Fruit fly (Drosophila melanogaster): ENCODE data around the gene CG31457.

Gene CG31457

DNA sequence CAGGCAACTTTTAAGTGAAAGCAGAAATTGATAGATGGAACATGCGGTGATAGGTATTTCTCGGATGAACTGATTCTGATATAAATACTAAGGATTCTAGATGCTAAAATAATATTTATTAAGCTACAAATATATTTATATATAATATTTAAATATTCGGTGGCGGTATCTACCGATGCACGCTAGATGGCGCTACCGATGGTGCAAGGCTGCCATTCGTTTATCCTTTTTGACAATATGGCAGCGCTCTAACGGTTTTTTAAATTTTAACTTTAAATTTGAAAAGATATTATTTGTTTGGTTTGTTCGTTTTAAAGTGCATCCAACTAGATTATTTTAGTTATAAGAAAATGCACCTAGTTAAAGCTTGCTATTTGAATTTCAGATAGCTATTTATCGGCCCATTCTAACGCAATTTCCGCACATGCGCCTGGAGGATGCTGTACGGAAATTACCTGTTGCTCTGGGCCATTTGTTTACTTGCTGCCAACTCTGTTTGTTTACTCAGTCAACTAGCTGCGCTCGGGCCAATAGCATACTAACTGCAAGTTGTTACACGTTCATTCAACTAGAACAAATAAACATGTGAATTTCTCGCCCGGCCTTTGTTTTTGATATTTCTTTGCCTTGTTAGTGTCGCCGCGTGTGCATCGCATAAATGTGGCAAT lies 31.6 kb upstream of the CG31457 start, which contains the start of gene VhaAC39-2 (continued):
- TF ChIP-seq ssp (GFP tag; IDR thresholded peaks at IDR 0.05) (no peak), CG2202 (tag; optimal IDR thresholded peaks at IDR 0.05) (no peak), nerfin-1 (tag; optimal IDR thresholded peaks at IDR 0.05) (no peak), tin (GFP tag; optimal IDR thresholded peaks at IDR 0.05) (no peak), run (tag; optimal IDR thresholded peaks at IDR 0.05) (no peak), pita (GFP tag; optimal IDR thresholded peaks at IDR 0.05) (peak; percentile 9), kah (GFP tag; optimal IDR thresholded peaks at IDR 0.05) (no peak), lbe (GFP tag; optimal IDR thresholded peaks at IDR 0.05) (no peak), Med (GFP tag) (no peak), Jarid2 (GFP tag; optimal IDR thresholded peaks at IDR 0.05) (peak; percentile 12), exex (tag; optimal IDR thresholded peaks at IDR 0.05) (no peak), pan (optimal IDR thresholded peaks at IDR 0.05) (no peak), pan (GFP tag; optimal IDR thresholded peaks at IDR 0.05 in 1 of 2, IDR thresholded peaks at IDR 0.05 in 1 of 2) (no peak), Hmr (GFP tag; optimal IDR thresholded peaks at IDR 0.05) (peak; percentile 24), salm (tag; optimal IDR thresholded peaks at IDR 0.05) (no peak), CG11695 (GFP tag; IDR thresholded peaks at IDR 0.05) (no peak), gfzf (GFP tag; optimal IDR thresholded peaks at IDR 0.05) (no peak), aop (GFP tag; IDR thresholded peaks at IDR 0.05) (no peak), pum (GFP tag; optimal IDR thresholded peaks at IDR 0.05) (no peak), Rx (GFP tag; IDR thresholded peaks at IDR 0.05) (no peak), CG10209 (GFP tag; optimal IDR thresholded peaks at IDR 0.05) (no peak), dmrt99B (tag; optimal IDR thresholded peaks at IDR 0.05) (no peak), Dek (tag; optimal IDR thresholded peaks at IDR 0.05) (no peak), Dip3 (GFP tag; optimal IDR thresholded peaks at IDR 0.05) (no peak), CG16813 (GFP tag; IDR thresholded peaks at IDR 0.05; ENCODE audit: partially characterized antibody) (no peak), gce (GFP tag; IDR thresholded peaks at IDR 0.05) (no peak), her (GFP tag; optimal IDR thresholded peaks at IDR 0.05) (no peak), tgo (GFP tag; IDR thresholded peaks at IDR 0.05) (no peak), lola (GFP tag; optimal IDR thresholded peaks at IDR 0.05) (no peak), CG16779 (GFP tag; IDR thresholded peaks at IDR 0.05) (no peak), CG12769 (tag; optimal IDR thresholded peaks at IDR 0.05) (no peak), pho (GFP tag; optimal IDR thresholded peaks at IDR 0.05) (no peak), p53 (GFP tag; optimal IDR thresholded peaks at IDR 0.05) (no peak), CG12659 (GFP tag; optimal IDR thresholded peaks at IDR 0.05) (no peak), Elba2 (GFP tag; optimal IDR thresholded peaks at IDR 0.05) (no peak), Fer1 (GFP tag; optimal IDR thresholded peaks at IDR 0.05) (no peak), CG2120 (GFP tag; optimal IDR thresholded peaks at IDR 0.05) (no peak), CG7928 (GFP tag; optimal IDR thresholded peaks at IDR 0.05) (no peak), CG3838 (GFP tag; optimal IDR thresholded peaks at IDR 0.05) (no peak), Spps (tag; optimal IDR thresholded peaks at IDR 0.05) (no peak), CG1529 (GFP tag; optimal IDR thresholded peaks at IDR 0.05) (no peak), CG6765 (GFP tag; optimal IDR thresholded peaks at IDR 0.05) (no peak), CG17361 (GFP tag; IDR thresholded peaks at IDR 0.05) (no peak), Deaf1 (tag; optimal IDR thresholded peaks at IDR 0.05) (no peak), CG7357 (GFP tag; IDR thresholded peaks at IDR 0.05) (no peak), GATAe (GFP tag; conservative IDR thresholded peaks at IDR 0.05) (no peak), CG16815 (GFP tag; optimal IDR thresholded peaks at IDR 0.05) (no peak)
